Worm (Caenorhabditis elegans) whole organism, L3 larva: Measurements from ENCODE around the gene clec-126.
A peak's percentile ranks its signal among the peaks of the same experiment; 100 is the strongest.

Experiments used
- R02D3.7 ChIP-seq: fragments of 150-350 bp; optimal IDR thresholded peaks from 2 replicates; lab custom pipeline; 2014; ENCODE audit warnings: missing biosample characterization, missing genetic modification characterization
- aly-2 ChIP-seq: fragments of 150-350 bp; optimal IDR thresholded peaks from 2 replicates; lab custom pipeline; 2014; ENCODE audit warnings: missing biosample characterization, missing genetic modification characterization
- ama-1 ChIP-seq: fragments of 150-350 bp; optimal IDR thresholded peaks from 2 replicates; lab custom pipeline; 2018
- ceh-16 ChIP-seq: sonication (generic microtip); optimal IDR thresholded peaks from 2 replicates; lab custom pipeline; 2017; ENCODE audit warnings: missing biosample characterization, missing genetic modification characterization
- ceh-28 ChIP-seq: fragments of 150-350 bp; optimal IDR thresholded peaks from 2 replicates; lab custom pipeline; 2014; ENCODE audit warnings: missing biosample characterization, missing genetic modification reagents, missing genetic modification characterization
- ceh-82 ChIP-seq: fragments of 150-350 bp; optimal IDR thresholded peaks from 2 replicates; lab custom pipeline; 2014; ENCODE audit warnings: missing biosample characterization, missing genetic modification characterization
- ceh-9 ChIP-seq: sonication (generic microtip); optimal IDR thresholded peaks from 2 replicates; lab custom pipeline; 2018; ENCODE audit warnings: missing biosample characterization, missing genetic modification characterization
- daf-12 ChIP-seq: fragments of 150-350 bp; optimal IDR thresholded peaks from 2 replicates; lab custom pipeline; 2014; ENCODE audit warnings: missing biosample characterization, missing genetic modification reagents, missing genetic modification characterization
- egl-27 ChIP-seq: sonication (generic microtip); optimal IDR thresholded peaks from 4 replicates; lab custom pipeline; 2017; ENCODE audit warnings: missing biosample characterization, missing genetic modification reagents, missing genetic modification characterization
- egl-5 ChIP-seq: fragments of 150-350 bp; optimal IDR thresholded peaks from 2 replicates; lab custom pipeline; 2017; ENCODE audit warnings: missing biosample characterization, missing genetic modification reagents, missing genetic modification characterization, inconsistent platforms
- elt-2 ChIP-seq: sonication (generic microtip); optimal IDR thresholded peaks from 2 replicates; lab custom pipeline; 2016; ENCODE audit warnings: missing genetic modification reagents, mild to moderate bottlenecking, missing genetic modification characterization, missing compliant biosample characterization
- elt-3 ChIP-seq, 3 experiments: fragments of 150-350 bp in 1 of 3; sonication (generic microtip) in 2 of 3; optimal IDR thresholded peaks; 2 replicates in 2 of 3; 4 replicates in 1 of 3; lab custom pipeline; 2014 to 2017; ENCODE audit warnings: missing biosample characterization in 3 of 3, missing genetic modification characterization in 3 of 3
- fkh-10 ChIP-seq: sonication (generic microtip); optimal IDR thresholded peaks from 2 replicates; lab custom pipeline; 2017; ENCODE audit warnings: missing biosample characterization, missing genetic modification reagents, missing genetic modification characterization
- fkh-2 ChIP-seq: fragments of 150-350 bp; optimal IDR thresholded peaks from 2 replicates; lab custom pipeline; 2014; ENCODE audit warnings: missing biosample characterization, missing genetic modification reagents, missing genetic modification characterization
- fos-1 ChIP-seq: fragments of 150-350 bp; optimal IDR thresholded peaks from 2 replicates; lab custom pipeline; 2014; ENCODE audit warnings: missing biosample characterization, missing genetic modification characterization
- hmg-11 ChIP-seq: sonication (generic microtip); optimal IDR thresholded peaks from 2 replicates; lab custom pipeline; 2016; ENCODE audit warnings: missing genetic modification characterization, missing compliant biosample characterization
- lin-15B ChIP-seq: fragments of 150-350 bp; optimal IDR thresholded peaks from 2 replicates; lab custom pipeline; 2014; ENCODE audit warnings: missing biosample characterization, missing genetic modification characterization
- lsy-12 ChIP-seq: sonication (generic microtip); optimal IDR thresholded peaks from 2 replicates; lab custom pipeline; 2016; ENCODE audit warnings: mild to moderate bottlenecking, missing genetic modification characterization, missing compliant biosample characterization
- mml-1 ChIP-seq: fragments of 150-350 bp; sonication (generic microtip); optimal IDR thresholded peaks from 3 replicates; lab custom pipeline; 2014; ENCODE audit warnings: missing biosample characterization, missing genetic modification characterization
- nfya-1 ChIP-seq: sonication (generic microtip); optimal IDR thresholded peaks from 2 replicates; lab custom pipeline; 2017; ENCODE audit warnings: missing genetic modification characterization, mild to moderate bottlenecking, missing compliant biosample characterization, antibody characterized with exemption, moderate library complexity; ENCODE audit not compliant: insufficient read depth
- nhr-11 ChIP-seq: fragments of 150-350 bp; optimal IDR thresholded peaks from 2 replicates; lab custom pipeline; 2014; ENCODE audit warnings: missing biosample characterization, missing genetic modification characterization
- nhr-12 ChIP-seq: fragments of 150-350 bp; optimal IDR thresholded peaks from 2 replicates; lab custom pipeline; 2014; ENCODE audit warnings: missing biosample characterization, missing genetic modification characterization
- nhr-23 ChIP-seq: fragments of 150-350 bp; optimal IDR thresholded peaks from 2 replicates; lab custom pipeline; 2014; ENCODE audit warnings: missing biosample characterization, missing genetic modification reagents, missing genetic modification characterization
- nhr-237 ChIP-seq: fragments of 150-350 bp; optimal IDR thresholded peaks from 2 replicates; lab custom pipeline; 2014; ENCODE audit warnings: missing biosample characterization, missing genetic modification characterization
- nhr-25 ChIP-seq: sonication (generic microtip); optimal IDR thresholded peaks from 2 replicates; lab custom pipeline; 2017; ENCODE audit warnings: missing biosample characterization, missing genetic modification characterization
- nhr-28 ChIP-seq: fragments of 150-350 bp; optimal IDR thresholded peaks from 2 replicates; lab custom pipeline; 2014; ENCODE audit warnings: missing biosample characterization, missing genetic modification characterization
- nhr-43 ChIP-seq: sonication (generic microtip); optimal IDR thresholded peaks from 2 replicates; lab custom pipeline; 2016; ENCODE audit warnings: mild to moderate bottlenecking, missing genetic modification characterization, missing compliant biosample characterization; ENCODE audit not compliant: poor library complexity, severe bottlenecking
- nhr-67 ChIP-seq: fragments of 150-350 bp; optimal IDR thresholded peaks from 2 replicates; lab custom pipeline; 2014; ENCODE audit warnings: missing biosample characterization, missing genetic modification characterization
- nhr-76 ChIP-seq: fragments of 150-350 bp; sonication (generic microtip); optimal IDR thresholded peaks from 5 replicates; lab custom pipeline; 2014; ENCODE audit warnings: missing biosample characterization, missing genetic modification characterization
- pha-4 ChIP-seq: fragments of 150-350 bp; optimal IDR thresholded peaks from 2 replicates; lab custom pipeline; 2014; ENCODE audit warnings: missing biosample characterization, missing genetic modification reagents, missing genetic modification characterization
- pqm-1 ChIP-seq: fragments of 150-350 bp; optimal IDR thresholded peaks from 2 replicates; lab custom pipeline; 2017; ENCODE audit warnings: missing biosample characterization, missing genetic modification characterization, inconsistent platforms
- skn-1 ChIP-seq: fragments of 150-350 bp; optimal IDR thresholded peaks from 2 replicates; lab custom pipeline; 2014; ENCODE audit warnings: missing biosample characterization, missing genetic modification characterization
- snpc-4 ChIP-seq: fragments of 150-350 bp; optimal IDR thresholded peaks from 2 replicates; lab custom pipeline; 2014; ENCODE audit warnings: missing biosample characterization, missing genetic modification characterization
- tbx-2 ChIP-seq: sonication (generic microtip); optimal IDR thresholded peaks from 2 replicates; lab custom pipeline; 2016; ENCODE audit warnings: mild to moderate bottlenecking, missing genetic modification characterization, missing compliant biosample characterization
- unc-39 ChIP-seq: sonication (generic microtip); optimal IDR thresholded peaks from 4 replicates; lab custom pipeline; 2017; ENCODE audit warnings: missing biosample characterization, missing genetic modification characterization
- unc-62 ChIP-seq: fragments of 150-350 bp; sonication (generic microtip); optimal IDR thresholded peaks from 4 replicates; lab custom pipeline; 2014; ENCODE audit warnings: missing biosample characterization, missing genetic modification reagents, missing genetic modification characterization
- zag-1 ChIP-seq: fragments of 150-350 bp; optimal IDR thresholded peaks from 2 replicates; lab custom pipeline; 2014; ENCODE audit warnings: missing biosample characterization, missing genetic modification characterization
- ztf-4 ChIP-seq: fragments of 150-350 bp; optimal IDR thresholded peaks from 2 replicates; lab custom pipeline; 2014; ENCODE audit warnings: missing biosample characterization, missing genetic modification characterization

The clec-126 gene

DNA sequence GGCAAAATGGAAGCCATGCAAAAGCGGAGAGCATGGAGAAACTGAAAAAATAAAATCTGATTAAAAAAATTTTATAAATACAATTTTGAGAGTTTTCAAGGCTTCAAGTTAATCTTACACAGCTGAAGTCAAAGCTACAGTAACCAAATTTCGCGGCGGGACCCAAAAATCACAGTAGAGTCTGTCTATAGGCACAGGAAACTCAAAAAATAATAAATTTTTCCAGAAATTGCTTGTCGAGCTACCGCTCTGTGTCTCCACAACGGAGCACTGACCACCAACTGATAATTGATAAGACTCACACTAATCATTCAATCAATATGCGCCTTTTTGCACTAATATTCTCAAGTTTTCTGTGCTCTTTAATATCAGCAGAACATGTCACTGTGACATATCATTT is 31.1 kb downstream of the clec-126 start, which contains the start of gene W10G11.19:
W10G11.19 (plus strand) TSS at position 301 of the 400 bp plus-strand sequence.
- TF ChIP-seq elt-2 (tag; lab: Kevin White, UChicago) (peak; percentile 35), nhr-23 (tag; lab: Kevin White, UChicago) (no peak)

DNA sequence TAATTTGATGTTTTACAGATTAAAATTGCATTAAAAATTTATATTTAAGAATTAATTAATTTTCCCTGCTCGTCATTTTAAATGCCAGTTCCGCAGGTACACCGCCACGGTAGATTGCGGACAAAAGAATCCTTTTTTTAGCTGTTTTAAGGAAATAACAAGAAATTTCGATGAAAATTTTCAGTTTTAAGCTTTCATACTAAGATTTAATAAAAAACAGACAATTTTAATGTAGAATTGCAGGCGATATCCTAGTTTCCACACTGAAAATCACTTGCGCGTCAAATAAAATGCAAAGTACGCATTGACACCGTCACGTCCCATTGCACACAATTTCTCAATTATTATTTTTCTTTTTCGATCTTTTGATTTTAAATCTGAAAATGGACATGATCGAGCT is 34.2 kb downstream of the clec-126 start, which contains the start of gene dnc-3:
dnc-3 (plus strand) TSS at position 272 of the 400 bp plus-strand sequence.
- no peak for TF ChIP-seq daf-12 (tag; lab: Kevin White, UChicago)
- no peak for TF ChIP-seq ceh-9 (tag; lab: Kevin White, UChicago)
- no peak for TF ChIP-seq lsy-12 (tag; lab: Kevin White, UChicago)
- TF ChIP-seq nhr-28 (tag; lab: Kevin White, UChicago): no peak
- TF ChIP-seq mml-1 (tag; lab: Kevin White, UChicago): no peak
- peak; percentile 5 for TF ChIP-seq snpc-4 (tag; lab: Kevin White, UChicago)
- TF ChIP-seq unc-62 (GFP tag; lab: Kevin White, UChicago): no peak
- TF ChIP-seq nhr-67 (tag; lab: Kevin White, UChicago): no peak
- TF ChIP-seq fkh-10 (GFP tag; lab: Kevin White, UChicago): no peak
- TF ChIP-seq nhr-25 (tag; lab: Kevin White, UChicago): no peak
- no peak for TF ChIP-seq zag-1 (tag; lab: Kevin White, UChicago)
- no peak for TF ChIP-seq nhr-76 (tag; lab: Kevin White, UChicago)
- TF ChIP-seq nfya-1 (tag; lab: Kevin White, UChicago): peak; percentile 51
- TF ChIP-seq unc-39: no peak
- peak; percentile 29 for TF ChIP-seq ceh-28
- TF ChIP-seq elt-2 (tag; lab: Kevin White, UChicago): peak; percentile 28
- peak; percentile 53 for TF ChIP-seq tbx-2 (tag; lab: Kevin White, UChicago)
- no peak for TF ChIP-seq hmg-11 (tag; lab: Kevin White, UChicago)
- TF ChIP-seq R02D3.7 (tag; lab: Kevin White, UChicago): no peak
- TF ChIP-seq lin-15B (tag; lab: Kevin White, UChicago): peak; percentile 59
- no peak for TF ChIP-seq elt-3 (tag; optimal IDR thresholded peaks at IDR 0.05; lab: Kevin White, UChicago)
- no peak for TF ChIP-seq skn-1 (tag; lab: Kevin White, UChicago)
- TF ChIP-seq ama-1: no peak
- TF ChIP-seq pqm-1 (tag; lab: Kevin White, UChicago): no peak
- no peak for TF ChIP-seq ceh-16 (tag; lab: Kevin White, UChicago)
- no peak for TF ChIP-seq nhr-11 (tag; lab: Kevin White, UChicago)
- TF ChIP-seq fos-1 (tag; lab: Kevin White, UChicago): no peak
- no peak for TF ChIP-seq aly-2 (tag; lab: Kevin White, UChicago)
- TF ChIP-seq egl-5: no peak
- peak; percentile 21 for TF ChIP-seq nhr-23 (tag; lab: Kevin White, UChicago)
- no peak for TF ChIP-seq egl-27 (tag; lab: Kevin White, UChicago)
- no peak for TF ChIP-seq fkh-2 (tag; lab: Kevin White, UChicago)
- TF ChIP-seq, all 47 proteins: peak for 7

DNA sequence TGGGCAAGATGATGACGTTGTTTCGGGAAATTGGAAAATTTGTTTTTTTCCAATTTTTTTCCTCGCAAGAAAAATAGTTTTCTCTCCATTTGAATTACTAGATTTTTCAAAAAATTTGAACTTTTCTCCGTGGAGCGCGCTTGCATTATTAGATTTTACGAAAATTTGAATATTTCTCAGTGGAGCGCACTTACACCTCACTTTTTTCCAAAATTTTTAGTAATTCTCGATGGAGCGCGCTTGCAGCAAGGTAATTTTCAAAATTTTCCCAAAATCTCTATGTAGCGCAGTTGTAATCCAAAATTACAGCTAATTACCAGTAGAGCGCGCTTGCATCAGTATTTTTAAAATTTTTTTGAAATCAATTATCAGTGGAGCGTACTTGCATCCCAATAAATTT is 35.4 kb downstream of the clec-126 start:
- no peak for TF ChIP-seq zag-1 (tag; lab: Kevin White, UChicago)

DNA sequence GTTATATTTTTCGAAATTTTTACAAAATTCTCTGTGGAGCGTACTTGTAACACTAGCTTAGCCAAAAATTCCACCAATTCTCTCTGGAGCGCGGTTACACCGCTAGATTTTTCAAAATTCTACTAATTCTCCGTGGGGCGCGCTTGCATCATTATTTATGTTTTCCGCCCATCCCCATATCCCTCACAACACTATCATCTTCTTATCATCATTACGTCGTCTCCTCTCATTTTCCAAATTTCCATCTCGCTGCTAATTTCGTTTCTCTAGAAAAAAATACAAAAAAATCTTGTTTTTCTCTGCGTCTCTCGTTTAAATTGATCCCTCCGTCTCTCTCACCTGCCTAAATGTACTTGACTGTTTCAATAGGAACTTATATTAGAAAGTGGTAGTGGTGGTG is 36.0 kb downstream of the clec-126 start:
- TF ChIP-seq nhr-43: peak; percentile 12
- no peak for TF ChIP-seq unc-39
- TF ChIP-seq pha-4 (tag; lab: Kevin White, UChicago): no peak
- TF ChIP-seq lin-15B (tag; lab: Kevin White, UChicago): no peak

DNA sequence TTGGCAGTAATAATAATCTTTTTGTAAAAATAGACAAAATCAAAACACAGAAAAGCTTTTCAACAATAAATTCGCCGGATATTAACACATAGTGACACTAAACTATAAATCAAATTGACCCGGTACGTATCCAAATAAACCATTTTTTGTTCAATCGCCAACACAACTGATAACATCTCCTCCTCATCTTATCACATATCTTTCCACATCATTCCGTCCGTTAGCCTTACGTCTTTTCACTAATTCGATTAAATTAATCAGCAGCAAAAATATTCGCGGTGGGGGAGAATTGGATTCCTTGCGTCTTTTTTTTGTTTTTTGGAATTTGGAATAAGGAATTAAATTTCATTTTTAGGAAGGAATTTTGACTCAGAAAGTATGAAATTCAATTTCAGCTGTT is 37.3 kb downstream of the clec-126 start:
- TF ChIP-seq aly-2 (tag; lab: Kevin White, UChicago): no peak
- no peak for TF ChIP-seq nhr-43
- no peak for TF ChIP-seq egl-27 (tag; lab: Kevin White, UChicago)
- no peak for TF ChIP-seq nhr-12 (tag; lab: Kevin White, UChicago)
- no peak for TF ChIP-seq elt-2 (tag; lab: Kevin White, UChicago)
- no peak for TF ChIP-seq nhr-237
- no peak for TF ChIP-seq ztf-4 (tag; lab: Kevin White, UChicago)
- TF ChIP-seq ceh-82: no peak
- TF ChIP-seq skn-1 (tag; lab: Kevin White, UChicago): no peak
- TF ChIP-seq mml-1 (tag; lab: Kevin White, UChicago): no peak
